Fruit fly (Drosophila melanogaster) whole organism, embryonic: ENCODE results near the gene beat-IIIc.
A peak's percentile ranks its signal among the peaks of the same experiment; 100 is the strongest.

Experiments
- Aef1 ChIP-seq: fragments of 200-800 bp; sonication (Bioruptor generic); IDR thresholded peaks from 3 replicates; pipeline ENCODE4 v1.3.6; 2022; ENCODE audit warnings: missing biosample characterization, missing genetic modification characterization
- Asciz ChIP-seq: fragments of 200-800 bp; sonication (Bioruptor generic); optimal IDR thresholded peaks from 2 replicates; lab custom pipeline; 2017; ENCODE audit warnings: missing biosample characterization, mild to moderate bottlenecking, missing genetic modification characterization, missing genetic modification reagents
- Atf6 ChIP-seq: fragments of 200-800 bp; sonication (Bioruptor generic); IDR thresholded peaks from 2 replicates; pipeline ENCODE4 v1.3.6; 2022; ENCODE audit warnings: missing biosample characterization, missing genetic modification characterization
- CG10267 ChIP-seq: fragments of 200-800 bp; sonication (Bioruptor generic); optimal IDR thresholded peaks from 2 replicates; lab custom pipeline; 2018; ENCODE audit warnings: missing biosample characterization, mild to moderate bottlenecking, missing genetic modification characterization, moderate library complexity
- CG13424 ChIP-seq: fragments of 200-800 bp; sonication (Bioruptor generic); optimal IDR thresholded peaks from 2 replicates; lab custom pipeline; 2019; ENCODE audit warnings: missing biosample characterization, mild to moderate bottlenecking, missing genetic modification characterization, moderate library complexity
- CG14965 ChIP-seq: fragments of 200-800 bp; sonication (Bioruptor generic); optimal IDR thresholded peaks from 2 replicates; lab custom pipeline; 2016; ENCODE audit warnings: missing biosample characterization, missing genetic modification characterization, borderline replicate concordance
- CG15011 ChIP-seq: fragments of 200-800 bp; sonication (Bioruptor generic); optimal IDR thresholded peaks from 3 replicates; lab custom pipeline; 2018; ENCODE audit warnings: missing biosample characterization, mild to moderate bottlenecking, missing genetic modification characterization
- CG1602 ChIP-seq: fragments of 200-800 bp; sonication (Bioruptor generic); optimal IDR thresholded peaks from 3 replicates; lab custom pipeline; 2016; ENCODE audit warnings: missing biosample characterization, missing genetic modification characterization
- CG16813 ChIP-seq: fragments of 200-800 bp; sonication (Bioruptor generic); IDR thresholded peaks from 3 replicates; pipeline ENCODE4 v1.3.6; 2022; ENCODE audit warnings: missing biosample characterization, missing genetic modification characterization; ENCODE audit not compliant: partially characterized antibody
- CG17361 ChIP-seq: fragments of 200-800 bp; sonication (Bioruptor generic); IDR thresholded peaks from 3 replicates; pipeline ENCODE4 v1.3.6; 2022; ENCODE audit warnings: missing biosample characterization, missing genetic modification characterization
- CG17829 ChIP-seq: fragments of 200-800 bp; optimal IDR thresholded peaks from 2 replicates; lab custom pipeline; 2019; ENCODE audit warnings: missing biosample characterization, mild to moderate bottlenecking, missing genetic modification characterization, moderate library complexity
- CG18599 ChIP-seq: fragments of 200-800 bp; sonication (Bioruptor generic); optimal IDR thresholded peaks from 3 replicates; lab custom pipeline; 2017; ENCODE audit warnings: missing biosample characterization, missing genetic modification characterization, mild to moderate bottlenecking, moderate library complexity, missing genetic modification reagents
- CG2129 ChIP-seq: fragments of 200-800 bp; sonication (Bioruptor generic); IDR thresholded peaks from 2 replicates; pipeline ENCODE4 v1.3.6; 2022; ENCODE audit warnings: missing biosample characterization, missing genetic modification characterization; ENCODE audit not compliant: partially characterized antibody
- CG30403 ChIP-seq: fragments of 200-800 bp; sonication (Bioruptor generic); optimal IDR thresholded peaks from 3 replicates; lab custom pipeline; 2016; ENCODE audit warnings: missing biosample characterization, missing genetic modification characterization
- CG30431 ChIP-seq: fragments of 200-800 bp; sonication (Bioruptor generic); optimal IDR thresholded peaks from 2 replicates; lab custom pipeline; 2017; ENCODE audit warnings: missing biosample characterization, missing genetic modification characterization
- CG3065 ChIP-seq: fragments of 200-800 bp; sonication (Bioruptor generic); optimal IDR thresholded peaks from 2 replicates; lab custom pipeline; 2016; ENCODE audit warnings: missing biosample characterization, missing genetic modification characterization
- CG4820 ChIP-seq: fragments of 200-800 bp; sonication (Bioruptor generic); optimal IDR thresholded peaks from 3 replicates; lab custom pipeline; 2016; ENCODE audit warnings: missing biosample characterization, missing genetic modification characterization
- CG7556 ChIP-seq: fragments of 200-800 bp; sonication (Bioruptor generic); optimal IDR thresholded peaks from 2 replicates; lab custom pipeline; 2017; ENCODE audit warnings: missing biosample characterization, mild to moderate bottlenecking, missing genetic modification characterization
- CG7839 ChIP-seq: fragments of 200-800 bp; sonication (Bioruptor generic); optimal IDR thresholded peaks from 3 replicates; lab custom pipeline; 2018; ENCODE audit warnings: missing biosample characterization, mild to moderate bottlenecking, missing genetic modification characterization, moderate library complexity
- CG8388 ChIP-seq: fragments of 200-800 bp; sonication (Bioruptor generic); optimal IDR thresholded peaks from 2 replicates; lab custom pipeline; 2019; ENCODE audit warnings: missing biosample characterization, mild to moderate bottlenecking, missing genetic modification characterization, moderate library complexity
- CkIIα-i1 ChIP-seq: fragments of 200-800 bp; sonication (Bioruptor generic); IDR thresholded peaks from 2 replicates; pipeline ENCODE4 v1.3.6; 2022; ENCODE audit warnings: missing biosample characterization, missing genetic modification characterization
- D19A ChIP-seq: fragments of 200-800 bp; optimal IDR thresholded peaks from 3 replicates; lab custom pipeline; 2019; ENCODE audit warnings: missing biosample characterization, mild to moderate bottlenecking, missing genetic modification characterization, moderate library complexity
- Drgx ChIP-seq: fragments of 200-800 bp; sonication (Bioruptor generic); IDR thresholded peaks from 2 replicates; pipeline ENCODE4 v1.3.6; 2022; ENCODE audit warnings: missing biosample characterization, missing genetic modification characterization
- Eip74EF ChIP-seq, 2 experiments: fragments of 200-800 bp in 1 of 2; fragments of >200 bp in 1 of 2; sonication (Bioruptor generic) in 1 of 2; optimal IDR thresholded peaks; 2 replicates each; lab custom pipeline; 2017 to 2019; ENCODE audit warnings: missing biosample characterization in 2 of 2, missing genetic modification characterization in 2 of 2, mild to moderate bottlenecking in 1 of 2, moderate library complexity in 1 of 2
- NFAT ChIP-seq: fragments of 200-800 bp; sonication (Bioruptor generic); IDR thresholded peaks from 2 replicates; pipeline ENCODE4 v1.3.6; 2022; ENCODE audit warnings: missing biosample characterization, missing genetic modification characterization
- NK7.1 ChIP-seq: fragments of 200-800 bp; sonication (Bioruptor generic); optimal IDR thresholded peaks from 3 replicates; lab custom pipeline; 2016; ENCODE audit warnings: missing biosample characterization, missing genetic modification characterization
- Sox102F ChIP-seq: fragments of 200-800 bp; sonication (Bioruptor generic); optimal IDR thresholded peaks from 2 replicates; lab custom pipeline; 2018; ENCODE audit warnings: missing biosample characterization, mild to moderate bottlenecking, missing genetic modification characterization, moderate library complexity
- Xbp1 ChIP-seq: fragments of 200-800 bp; sonication (Bioruptor generic); optimal IDR thresholded peaks from 3 replicates; lab custom pipeline; 2016; ENCODE audit warnings: missing biosample characterization, mild to moderate bottlenecking, missing genetic modification characterization
- Xrp1 ChIP-seq: fragments of 200-800 bp; sonication (Bioruptor generic); IDR thresholded peaks from 2 replicates; pipeline ENCODE4 v1.3.6; 2022; ENCODE audit warnings: missing biosample characterization, missing genetic modification characterization
- bab2 ChIP-seq: fragments of 200-800 bp; sonication (Bioruptor generic); optimal IDR thresholded peaks from 2 replicates; lab custom pipeline; 2016; ENCODE audit warnings: missing biosample characterization, missing genetic modification characterization
- bsh ChIP-seq, 2 experiments: fragments of 200-800 bp; sonication (Bioruptor generic); optimal IDR thresholded peaks; 2 replicates each; lab custom pipeline; 2017 to 2018; ENCODE audit warnings: mild to moderate bottlenecking in 2 of 2, missing biosample characterization in 2 of 2, missing genetic modification characterization in 2 of 2, moderate library complexity in 1 of 2
- disco-r ChIP-seq: fragments of 200-800 bp; sonication (Bioruptor generic); optimal IDR thresholded peaks from 2 replicates; lab custom pipeline; 2016; ENCODE audit warnings: missing biosample characterization, missing genetic modification characterization
- eve ChIP-seq, 2 experiments: fragments of >200 bp; optimal IDR thresholded peaks; 2 replicates each; lab custom pipeline; 2017; ENCODE audit warnings: missing biosample characterization in 2 of 2, missing genetic modification characterization in 2 of 2
- hb ChIP-seq: fragments of 200-800 bp; sonication (Bioruptor generic); IDR thresholded peaks from 3 replicates; pipeline ENCODE4 v1.3.6; 2022; ENCODE audit warnings: missing biosample characterization, missing genetic modification characterization; ENCODE audit not compliant: partially characterized antibody
- hth ChIP-seq: fragments of >200 bp; optimal IDR thresholded peaks from 2 replicates; lab custom pipeline; 2017; ENCODE audit warnings: inconsistent platforms
- jigr1 ChIP-seq: fragments of 200-800 bp; sonication (Bioruptor generic); IDR thresholded peaks from 3 replicates; pipeline ENCODE4 v1.3.6; 2022; ENCODE audit warnings: missing biosample characterization, missing genetic modification characterization
- knrl ChIP-seq: fragments of 200-800 bp; sonication (Bioruptor generic); IDR thresholded peaks from 3 replicates; pipeline ENCODE4 v1.3.6; 2022; ENCODE audit warnings: missing biosample characterization, missing genetic modification characterization; ENCODE audit not compliant: partially characterized antibody
- lola ChIP-seq, 3 experiments: fragments of >200 bp in 2 of 3; fragments of 200-800 bp in 1 of 3; sonication (Bioruptor generic) in 1 of 3; optimal IDR thresholded peaks; 2 replicates each; lab custom pipeline; 2017 to 2019; ENCODE audit warnings: missing biosample characterization in 3 of 3, missing genetic modification characterization in 3 of 3, mild to moderate bottlenecking in 1 of 3, moderate library complexity in 1 of 3
- nmo ChIP-seq: fragments of 200-800 bp; sonication (Bioruptor generic); optimal IDR thresholded peaks from 2 replicates; lab custom pipeline; 2018; ENCODE audit warnings: missing biosample characterization, mild to moderate bottlenecking, missing genetic modification characterization, moderate library complexity
- phol ChIP-seq: fragments of 200-800 bp; sonication (Bioruptor generic); optimal IDR thresholded peaks from 3 replicates; lab custom pipeline; 2018; ENCODE audit warnings: missing biosample characterization, mild to moderate bottlenecking, missing genetic modification characterization, moderate library complexity
- schlank ChIP-seq: fragments of 200-800 bp; sonication (Bioruptor generic); optimal IDR thresholded peaks from 2 replicates; lab custom pipeline; 2018; ENCODE audit warnings: missing biosample characterization, mild to moderate bottlenecking, missing genetic modification characterization
- seq ChIP-seq: fragments of 200-800 bp; sonication (Bioruptor generic); IDR thresholded peaks from 2 replicates; pipeline ENCODE4 v1.3.6; 2022; ENCODE audit warnings: missing biosample characterization, missing genetic modification characterization
- sr ChIP-seq: fragments of 200-800 bp; sonication (Bioruptor generic); IDR thresholded peaks from 3 replicates; pipeline ENCODE4 v1.3.6; 2022; ENCODE audit warnings: missing biosample characterization, missing genetic modification characterization
- tio ChIP-seq: fragments of 200-800 bp; sonication (Bioruptor generic); optimal IDR thresholded peaks from 2 replicates; lab custom pipeline; 2017; ENCODE audit warnings: missing biosample characterization, missing genetic modification characterization, inconsistent platforms
- trh ChIP-seq: fragments of 200-800 bp; sonication (Bioruptor generic); optimal IDR thresholded peaks from 2 replicates; lab custom pipeline; 2016; ENCODE audit warnings: missing biosample characterization, missing genetic modification characterization
- twi ChIP-seq: fragments of 200-800 bp; optimal IDR thresholded peaks from 2 replicates; lab custom pipeline; 2019; ENCODE audit warnings: missing biosample characterization, mild to moderate bottlenecking, missing genetic modification characterization, moderate library complexity
- unpg ChIP-seq: fragments of 200-800 bp; sonication (Bioruptor generic); optimal IDR thresholded peaks from 3 replicates; lab custom pipeline; 2018; ENCODE audit warnings: missing biosample characterization, mild to moderate bottlenecking, missing genetic modification characterization, moderate library complexity

beat-IIIc gene

DNA sequence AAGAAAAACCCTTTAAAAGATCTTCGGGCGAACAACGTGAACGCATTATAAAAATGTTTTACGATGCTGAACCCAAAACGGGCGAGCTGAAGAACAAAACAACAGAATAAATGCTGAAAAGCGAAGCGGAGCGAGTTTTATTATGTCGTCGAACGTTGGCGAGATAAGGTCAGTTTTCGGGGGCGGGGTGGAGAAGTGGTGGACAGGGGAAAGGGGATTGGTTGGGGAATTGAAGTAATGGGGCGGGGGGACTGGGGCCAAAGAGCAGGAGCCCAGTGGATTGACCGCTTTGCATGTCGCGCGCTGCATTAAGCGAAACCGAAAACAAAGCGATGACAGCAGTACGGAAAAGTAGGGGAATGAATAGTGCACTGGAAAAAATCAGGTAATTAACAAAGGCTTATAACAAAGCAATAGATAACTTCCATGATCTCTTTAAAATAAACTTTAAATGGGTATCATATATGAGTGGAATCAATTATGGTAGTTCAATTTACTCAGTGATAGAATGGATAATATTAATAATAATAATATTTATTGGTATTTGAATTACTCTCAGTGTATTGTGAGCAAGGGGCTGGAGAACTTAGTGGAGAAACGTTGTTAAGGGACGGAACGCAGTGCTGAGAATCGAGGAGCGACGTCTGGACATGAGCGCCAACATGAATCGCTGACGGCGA is 17.3 kb downstream of the beat-IIIc start (continued):
- TF ChIP-seq lola (GFP tag; optimal IDR thresholded peaks at IDR 0.05; lab: Kevin White, UChicago) (peak in 1 of 3 experiments; percentile 42), CG1602 (peak; percentile 12), Atf6 (GFP tag; lab: Robert Waterston, UW) (no peak)
- TF ChIP-seq, all 482 proteins: peak for 159

DNA sequence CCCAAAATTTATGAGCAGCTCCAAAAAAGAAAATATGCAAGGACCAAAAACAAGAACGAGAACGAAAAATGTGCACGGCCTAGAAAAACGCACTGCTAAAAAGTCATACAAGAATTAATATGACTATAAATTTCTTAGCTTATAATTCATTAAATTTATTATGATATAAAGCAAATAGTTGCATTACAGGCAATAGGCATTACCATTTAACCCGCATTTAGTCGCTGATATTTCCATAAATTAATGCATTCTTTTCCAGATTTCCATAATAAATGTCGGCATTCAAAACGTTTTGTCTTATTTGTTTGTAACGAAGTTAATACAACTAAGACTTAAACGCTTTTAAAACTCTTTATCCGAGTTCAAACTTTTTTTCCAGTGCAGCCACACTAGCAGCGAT is 31.1 kb downstream of the beat-IIIc start:
- no peak for TF ChIP-seq bab2
- TF ChIP-seq CG17361, result peak; percentile 58
- no peak for TF ChIP-seq NFAT (GFP tag; lab: Robert Waterston, UW)
- TF ChIP-seq CG14965 (GFP tag; lab: Kevin White, UChicago), result no peak
- no peak for TF ChIP-seq knrl (GFP tag; lab: Robert Waterston, UW)
- TF ChIP-seq CG30403 (GFP tag; lab: Kevin White, UChicago), result peak; percentile 29
- TF ChIP-seq schlank (tag; lab: Kevin White, UChicago), result no peak
- TF ChIP-seq hb, result no peak
- TF ChIP-seq CG15011 (GFP tag; lab: Kevin White, UChicago), result no peak
- no peak for TF ChIP-seq CG30431
- peak; percentile 5 for TF ChIP-seq Xbp1 (GFP tag; lab: Kevin White, UChicago)
- peak; percentile 18 for TF ChIP-seq CG17829
- peak; percentile 26 for TF ChIP-seq CG8388 (GFP tag; lab: Kevin White, UChicago)
- no peak for TF ChIP-seq CG4820
- peak in 1 of 2 experiments; percentile 0 for TF ChIP-seq eve (GFP tag; optimal IDR thresholded peaks at IDR 0.05; lab: Kevin White, UChicago)
- TF ChIP-seq Eip74EF (GFP tag; optimal IDR thresholded peaks at IDR 0.05; lab: Kevin White, UChicago), result peak in 1 of 2 experiments; percentile 2
- peak; percentile 65 for TF ChIP-seq phol
- TF ChIP-seq Sox102F (GFP tag; lab: Kevin White, UChicago), result peak; percentile 54
- TF ChIP-seq trh (GFP tag; lab: Kevin White, UChicago), result no peak
- peak; percentile 10 for TF ChIP-seq D19A (tag; lab: Kevin White, UChicago)
- TF ChIP-seq CG18599 (GFP tag; lab: Kevin White, UChicago), result peak; percentile 9
- TF ChIP-seq CG7839, result peak; percentile 41
- TF ChIP-seq twi, result no peak
- TF ChIP-seq tio (GFP tag; lab: Kevin White, UChicago), result no peak
- peak; percentile 42 for TF ChIP-seq nmo (GFP tag; lab: Kevin White, UChicago)
- no peak for TF ChIP-seq Aef1 (GFP tag; lab: Robert Waterston, UW)
- peak; percentile 17 for TF ChIP-seq Asciz
- TF ChIP-seq Drgx (GFP tag; lab: Robert Waterston, UW), result no peak
- no peak for TF ChIP-seq seq (GFP tag; lab: Robert Waterston, UW)
- no peak for TF ChIP-seq sr (GFP tag; lab: Robert Waterston, UW)
- no peak for TF ChIP-seq hth
- no peak for TF ChIP-seq NK7.1 (GFP tag; lab: Kevin White, UChicago)
- no peak for TF ChIP-seq CG2129 (GFP tag; lab: Robert Waterston, UW)
- TF ChIP-seq CG7556 (GFP tag; lab: Kevin White, UChicago), result peak; percentile 16
- no peak for TF ChIP-seq jigr1 (GFP tag; lab: Robert Waterston, UW)
- TF ChIP-seq disco-r, result no peak
- no peak for TF ChIP-seq CG3065
- TF ChIP-seq bsh (GFP tag; optimal IDR thresholded peaks at IDR 0.05; lab: Kevin White, UChicago), result peak in 1 of 2 experiments; percentile 22
- no peak for TF ChIP-seq CkIIα-i1 (GFP tag; lab: Robert Waterston, UW)
- peak; percentile 20; the same call in 1 of the 2 replicates for TF ChIP-seq Xrp1 (GFP tag; lab: Robert Waterston, UW)
- TF ChIP-seq CG13424 (tag; lab: Kevin White, UChicago), result peak; percentile 2
- TF ChIP-seq unpg (GFP tag; lab: Kevin White, UChicago), result peak; percentile 2
- TF ChIP-seq CG16813 (GFP tag; lab: Robert Waterston, UW), result no peak
- peak; percentile 11 for TF ChIP-seq CG10267
